Worm (Caenorhabditis elegans) whole organism, early embryonic: Measurements from ENCODE around the gene ckb-1.

Experiments
- B0310.2 ChIP-seq: sonication (generic microtip); optimal IDR thresholded peaks from 2 replicates; lab custom pipeline; 2016; ENCODE audit warnings: mild to moderate bottlenecking, missing genetic modification characterization, missing compliant biosample characterization
- F13C5.2 ChIP-seq: sonication (generic microtip); optimal IDR thresholded peaks from 2 replicates; lab custom pipeline; 2017; ENCODE audit warnings: mild to moderate bottlenecking, missing genetic modification characterization, inconsistent platforms, missing compliant biosample characterization
- aly-1 ChIP-seq: sonication (generic microtip); optimal IDR thresholded peaks from 2 replicates; lab custom pipeline; 2016; ENCODE audit warnings: missing genetic modification characterization, missing compliant biosample characterization
- ama-1 ChIP-seq: fragments of 150-350 bp; optimal IDR thresholded peaks from 2 replicates; lab custom pipeline; 2014
- ceh-13 ChIP-seq: fragments of 200-800 bp; sonication (Bioruptor generic); optimal IDR thresholded peaks from 2 replicates; lab custom pipeline; 2018; ENCODE audit warnings: mild to moderate bottlenecking, missing genetic modification characterization, missing compliant biosample characterization
- ceh-36 ChIP-seq: sonication (generic microtip); optimal IDR thresholded peaks from 2 replicates; lab custom pipeline; 2016; ENCODE audit warnings: missing genetic modification characterization, inconsistent platforms, missing compliant biosample characterization
- ets-7 ChIP-seq: sonication (generic microtip); optimal IDR thresholded peaks from 2 replicates; lab custom pipeline; 2016; ENCODE audit warnings: missing genotype, missing genetic modification characterization, missing compliant biosample characterization
- flt-1 ChIP-seq: fragments of 200-800 bp; sonication (Bioruptor generic); IDR thresholded peaks from 2 replicates; pipeline ENCODE4 v1.3.6; 2022; ENCODE audit warnings: missing genetic modification characterization, missing compliant biosample characterization
- hmbx-1 ChIP-seq: sonication (generic microtip); optimal IDR thresholded peaks from 2 replicates; lab custom pipeline; 2016; ENCODE audit warnings: mild to moderate bottlenecking, missing genetic modification characterization, missing compliant biosample characterization
- hmg-4 ChIP-seq: fragments of 200-800 bp; sonication (Bioruptor generic); optimal IDR thresholded peaks from 2 replicates; lab custom pipeline; 2018; ENCODE audit warnings: mild to moderate bottlenecking, missing genetic modification characterization, missing compliant biosample characterization
- hnd-1 ChIP-seq: sonication (generic microtip); optimal IDR thresholded peaks from 2 replicates; lab custom pipeline; 2016; ENCODE audit warnings: missing genetic modification characterization, missing compliant biosample characterization
- pes-1 ChIP-seq: fragments of 200-800 bp; sonication (Bioruptor generic); IDR thresholded peaks from 2 replicates; pipeline ENCODE4 v1.3.6; 2022; ENCODE audit warnings: missing genetic modification reagents, missing genetic modification characterization, missing compliant biosample characterization
- scrt-1 ChIP-seq: fragments of 200-800 bp; sonication (Bioruptor generic); IDR thresholded peaks from 2 replicates; pipeline ENCODE4 v1.3.6; 2022; ENCODE audit warnings: missing genetic modification characterization, missing compliant biosample characterization
- sea-1 ChIP-seq: fragments of 200-800 bp; sonication (Bioruptor generic); conservative IDR thresholded peaks from 2 replicates; pipeline ENCODE4 v1.3.6; 2022; ENCODE audit warnings: missing genetic modification characterization, missing compliant biosample characterization
- tbx-11 ChIP-seq: fragments of 200-800 bp; sonication (Bioruptor generic); IDR thresholded peaks from 2 replicates; pipeline ENCODE4 v1.3.6; 2022; ENCODE audit warnings: missing genetic modification characterization, missing compliant biosample characterization
- tbx-37 ChIP-seq: fragments of 200-800 bp; sonication (Bioruptor generic); conservative IDR thresholded peaks from 2 replicates; pipeline ENCODE4 v1.3.6; 2022; ENCODE audit warnings: missing genetic modification reagents, missing genetic modification characterization, missing compliant biosample characterization
- tra-4 ChIP-seq: sonication (generic microtip); optimal IDR thresholded peaks from 2 replicates; lab custom pipeline; 2017; ENCODE audit warnings: missing genetic modification characterization, missing compliant biosample characterization

ckb-1 gene

ce11 chrIII:4357438-4357837, 7.6 kb upstream of the ckb-1 start:
- TF ChIP-seq tbx-11 (GFP tag; lab: Robert Waterston, UW) (no peak), ama-1 (lab: Kevin White, UChicago) (no peak)

- TF ChIP-seq tra-4 (tag; lab: Kevin White, UChicago): no peak
Measured at ce11 chrIII:4358345-4358744, 6.7 kb upstream of the ckb-1 start.

- TF ChIP-seq ceh-13 (GFP tag; lab: Kevin White, UChicago): no peak
- no peak for TF ChIP-seq tbx-11 (GFP tag; lab: Robert Waterston, UW)
- no peak for TF ChIP-seq tbx-37
- no peak for TF ChIP-seq ets-7
- TF ChIP-seq ama-1 (lab: Kevin White, UChicago): no peak
Measured at ce11 chrIII:4359208-4359607, 5.9 kb upstream of the ckb-1 start.

- TF ChIP-seq pes-1: no peak
Measured at ce11 chrIII:4359900-4360299, 5.2 kb upstream of the ckb-1 start.

ce11 chrIII:4362332-4362731, 2.7 kb upstream of the ckb-1 start:
- TF ChIP-seq ceh-13 (GFP tag; lab: Kevin White, UChicago) (peak; percentile 13), scrt-1 (no peak), tbx-37 (no peak), flt-1 (GFP tag; lab: Robert Waterston, UW) (0 out of 2 replicates have a peak, but pooled peaks have one; percentile 22), tra-4 (tag; lab: Kevin White, UChicago) (no peak), F13C5.2 (tag; lab: Kevin White, UChicago) (peak; percentile 4), pes-1 (no peak; the same call in 1 of the 2 replicates), aly-1 (tag; lab: Kevin White, UChicago) (peak; percentile 1), hmg-4 (GFP tag; lab: Kevin White, UChicago) (no peak), ama-1 (lab: Kevin White, UChicago) (no peak), hmbx-1 (no peak)

- no peak for TF ChIP-seq tra-4 (tag; lab: Kevin White, UChicago)
- TF ChIP-seq sea-1 (GFP tag; lab: Robert Waterston, UW): no peak
- TF ChIP-seq ets-7: no peak
- TF ChIP-seq ceh-13 (GFP tag; lab: Kevin White, UChicago): no peak
- no peak for TF ChIP-seq F13C5.2 (tag; lab: Kevin White, UChicago)
- no peak for TF ChIP-seq tbx-11 (GFP tag; lab: Robert Waterston, UW)
- TF ChIP-seq ama-1 (lab: Kevin White, UChicago): no peak
- TF ChIP-seq flt-1 (GFP tag; lab: Robert Waterston, UW): no peak
- no peak for TF ChIP-seq hmbx-1
- TF ChIP-seq aly-1 (tag; lab: Kevin White, UChicago): no peak
- no peak for TF ChIP-seq hmg-4 (GFP tag; lab: Kevin White, UChicago)
- TF ChIP-seq hnd-1: no peak
- TF ChIP-seq scrt-1: no peak
- TF ChIP-seq ceh-36: no peak
- no peak for TF ChIP-seq B0310.2
- TF ChIP-seq pes-1: no peak
- no peak for TF ChIP-seq tbx-37
Measured at ce11 chrIII:4367649-4368048, 2.6 kb downstream of the ckb-1 start, which contains the start of gene ckb-2. Gene ckb-2 (plus strand): TSS chrIII:4367949.

- TF ChIP-seq sea-1 (GFP tag; lab: Robert Waterston, UW): peak; percentile 75; the same call in 1 of the 2 replicates
- TF ChIP-seq flt-1 (GFP tag; lab: Robert Waterston, UW): peak; percentile 85
- TF ChIP-seq hmg-4 (GFP tag; lab: Kevin White, UChicago): peak; percentile 75
- TF ChIP-seq F13C5.2 (tag; lab: Kevin White, UChicago): peak; percentile 84
- peak; percentile 40 for TF ChIP-seq ets-7
- TF ChIP-seq ceh-36: peak; percentile 23
- peak; percentile 82 for TF ChIP-seq tbx-37
- peak; percentile 89 for TF ChIP-seq pes-1
- peak; percentile 77 for TF ChIP-seq tbx-11 (GFP tag; lab: Robert Waterston, UW)
- peak; percentile 86 for TF ChIP-seq scrt-1
- peak; percentile 87 for TF ChIP-seq aly-1 (tag; lab: Kevin White, UChicago)
- peak; percentile 1 for TF ChIP-seq B0310.2
- TF ChIP-seq hmbx-1: peak; percentile 40
- TF ChIP-seq ceh-13 (GFP tag; lab: Kevin White, UChicago): peak; percentile 22
Measured at ce11 chrIII:4369381-4369809, 4.3 kb downstream of the ckb-1 start.

ce11 chrIII:4370585-4370984, 5.5 kb downstream of the ckb-1 start, which contains the start of gene ckb-3:
Gene ckb-3 (plus strand): TSS chrIII:4370885.
- no peak for TF ChIP-seq ets-7
- no peak for TF ChIP-seq flt-1 (GFP tag; lab: Robert Waterston, UW)
- TF ChIP-seq ceh-13 (GFP tag; lab: Kevin White, UChicago): no peak
- no peak for TF ChIP-seq sea-1 (GFP tag; lab: Robert Waterston, UW)
- TF ChIP-seq tbx-37: no peak
- TF ChIP-seq aly-1 (tag; lab: Kevin White, UChicago): no peak
- no peak for TF ChIP-seq hnd-1
- TF ChIP-seq pes-1: no peak
- TF ChIP-seq tbx-11 (GFP tag; lab: Robert Waterston, UW): no peak
- no peak for TF ChIP-seq ceh-36
- TF ChIP-seq scrt-1: no peak
- no peak for TF ChIP-seq B0310.2
- no peak for TF ChIP-seq tra-4 (tag; lab: Kevin White, UChicago)

- TF ChIP-seq pes-1 (no peak), ceh-13 (GFP tag; lab: Kevin White, UChicago) (no peak), scrt-1 (no peak), tbx-37 (no peak), ets-7 (no peak), B0310.2 (no peak), flt-1 (GFP tag; lab: Robert Waterston, UW) (no peak), ama-1 (lab: Kevin White, UChicago) (no peak), aly-1 (tag; lab: Kevin White, UChicago) (no peak), hnd-1 (no peak), tra-4 (tag; lab: Kevin White, UChicago) (no peak), ceh-36 (no peak), sea-1 (GFP tag; lab: Robert Waterston, UW) (no peak), hmg-4 (GFP tag; lab: Kevin White, UChicago) (no peak)
Measured at ce11 chrIII:4372894-4373293, 7.8 kb downstream of the ckb-1 start.
